Worm (Caenorhabditis elegans) whole organism, L1 larva: Measurements from ENCODE around the gene srw-13.

ENCODE experiments used
- C16A3.4 ChIP-seq: fragments of 150-350 bp; optimal IDR thresholded peaks from 2 replicates; lab custom pipeline; 2014; ENCODE audit warnings: missing biosample characterization, missing genetic modification characterization
- C34B4.2 ChIP-seq: sonication (generic microtip); optimal IDR thresholded peaks from 2 replicates; lab custom pipeline; 2017; ENCODE audit warnings: mild to moderate bottlenecking, missing genetic modification characterization, missing compliant biosample characterization
- aha-1 ChIP-seq: fragments of 150-350 bp; optimal IDR thresholded peaks from 2 replicates; lab custom pipeline; 2014; ENCODE audit warnings: missing biosample characterization, missing genetic modification characterization
- ces-1 ChIP-seq: fragments of 150-350 bp; optimal IDR thresholded peaks from 2 replicates; lab custom pipeline; 2014; ENCODE audit warnings: missing biosample characterization, missing genetic modification reagents, missing genetic modification characterization
- lin-15B ChIP-seq: fragments of 150-350 bp; sonication (generic microtip); optimal IDR thresholded peaks from 3 replicates; lab custom pipeline; 2014; ENCODE audit warnings: missing biosample characterization, missing genetic modification characterization
- mep-1 ChIP-seq: fragments of 150-350 bp; optimal IDR thresholded peaks from 2 replicates; lab custom pipeline; 2014; ENCODE audit warnings: missing biosample characterization, missing genetic modification characterization
- nhr-76 ChIP-seq: sonication (generic microtip); optimal IDR thresholded peaks from 2 replicates; lab custom pipeline; 2017; ENCODE audit warnings: missing biosample characterization, missing genetic modification characterization
- snpc-4 ChIP-seq: fragments of 150-350 bp; optimal IDR thresholded peaks from 2 replicates; lab custom pipeline; 2014; ENCODE audit warnings: missing biosample characterization, missing genetic modification characterization
- tbx-2 ChIP-seq: sonication (generic microtip); optimal IDR thresholded peaks from 2 replicates; lab custom pipeline; 2016; ENCODE audit warnings: missing genetic modification characterization, missing compliant biosample characterization
- zag-1 ChIP-seq: fragments of 150-350 bp; optimal IDR thresholded peaks from 2 replicates; lab custom pipeline; 2014; ENCODE audit warnings: missing biosample characterization, missing genetic modification characterization
- ztf-4 ChIP-seq: fragments of 150-350 bp; optimal IDR thresholded peaks from 2 replicates; lab custom pipeline; 2014; ENCODE audit warnings: missing biosample characterization, missing genetic modification characterization

DNA sequence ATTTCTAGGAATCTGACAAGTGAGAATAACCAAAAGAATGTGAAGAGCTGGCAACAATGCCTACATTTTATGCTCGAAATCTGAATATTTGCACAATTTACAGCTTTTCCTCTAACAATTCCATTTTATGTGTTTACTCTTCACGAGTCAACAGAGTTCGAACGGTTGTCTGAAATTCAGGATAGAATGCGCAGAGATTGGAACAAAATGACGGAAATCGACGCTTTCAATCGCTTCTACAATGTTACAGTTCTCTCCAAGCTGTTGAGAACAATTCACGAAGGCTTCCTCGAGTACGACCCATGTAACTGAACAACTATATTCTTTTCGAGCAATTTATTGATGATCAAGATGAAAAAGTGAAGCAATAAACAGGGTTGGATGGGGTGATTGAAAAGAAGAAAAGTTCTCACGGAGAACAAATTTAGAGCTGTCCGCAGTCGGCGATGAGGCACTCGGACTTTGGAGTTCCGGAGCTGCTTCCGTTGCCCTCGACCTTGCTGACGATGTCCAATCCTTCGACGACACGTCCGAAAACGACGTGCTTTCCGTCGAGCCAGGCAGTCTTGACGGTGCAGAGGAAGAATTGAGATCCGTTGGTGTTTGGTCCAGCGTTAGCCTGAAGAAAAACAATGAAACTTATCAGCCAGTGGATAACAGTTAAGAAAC is 45.9 kb upstream of the srw-13 start, which contains the start of gene Y75B12B.3:
- no peak for TF ChIP-seq ztf-4 (tag; lab: Kevin White, UChicago)
- no peak for TF ChIP-seq snpc-4 (tag; lab: Kevin White, UChicago)
- no peak for TF ChIP-seq C16A3.4 (tag; lab: Kevin White, UChicago)
- no peak for TF ChIP-seq zag-1 (tag; lab: Kevin White, UChicago)
- no peak for TF ChIP-seq tbx-2
- TF ChIP-seq C34B4.2, result no peak
- no peak for TF ChIP-seq aha-1 (tag; lab: Kevin White, UChicago)
- TF ChIP-seq ces-1, result no peak
- no peak for TF ChIP-seq nhr-76 (tag; lab: Kevin White, UChicago)
- no peak for TF ChIP-seq lin-15B (tag; lab: Kevin White, UChicago)
- TF ChIP-seq mep-1, result no peak
